Fruit fly (Drosophila melanogaster) whole organism, embryonic: ENCODE measurements around the gene CG10019.
A peak's percentile ranks its signal among the peaks of the same experiment; 100 is the strongest.

Experiments used
- Atf-2 ChIP-seq: fragments of 200-800 bp; sonication (Bioruptor generic); optimal IDR thresholded peaks from 2 replicates; lab custom pipeline; 2016; ENCODE audit warnings: missing biosample characterization, missing genetic modification characterization
- Awh ChIP-seq: fragments of 200-800 bp; sonication (Bioruptor generic); IDR thresholded peaks from 2 replicates; pipeline ENCODE4, ENCODE4 v1.3.6; 2022; ENCODE audit warnings: missing biosample characterization, missing genetic modification characterization
- B-H1 ChIP-seq: fragments of 200-800 bp; sonication (Bioruptor generic); IDR thresholded peaks from 3 replicates; pipeline ENCODE4 v1.3.6; 2022; ENCODE audit warnings: missing biosample characterization, missing genetic modification characterization
- CG10431 ChIP-seq: fragments of 200-800 bp; sonication (Bioruptor generic); optimal IDR thresholded peaks from 3 replicates; lab custom pipeline; 2018; ENCODE audit warnings: missing biosample characterization, mild to moderate bottlenecking, missing genetic modification characterization
- CG11085 ChIP-seq: fragments of 200-800 bp; sonication (Bioruptor generic); IDR thresholded peaks from 2 replicates; pipeline ENCODE4 v1.3.6; 2022; ENCODE audit warnings: missing biosample characterization, missing genetic modification characterization
- CG13123 ChIP-seq: fragments of 200-800 bp; sonication (Bioruptor generic); optimal IDR thresholded peaks from 2 replicates; lab custom pipeline; 2016; ENCODE audit warnings: missing biosample characterization, missing genetic modification characterization
- CG14050 ChIP-seq: fragments of 200-800 bp; sonication (Bioruptor generic); IDR thresholded peaks from 3 replicates; pipeline ENCODE4 v1.3.6; 2022; ENCODE audit warnings: missing biosample characterization, missing genetic modification characterization
- CG14667 ChIP-seq: fragments of 200-800 bp; sonication (Bioruptor generic); IDR thresholded peaks from 2 replicates; pipeline ENCODE4 v1.3.6; 2022; ENCODE audit warnings: missing biosample characterization, missing genetic modification characterization
- CG15601 ChIP-seq: fragments of 200-800 bp; sonication (Bioruptor generic); optimal IDR thresholded peaks from 3 replicates; lab custom pipeline; 2019; ENCODE audit warnings: missing biosample characterization, mild to moderate bottlenecking, missing genetic modification characterization, moderate library complexity
- CG17612 ChIP-seq: fragments of 200-800 bp; sonication (Bioruptor generic); IDR thresholded peaks from 2 replicates; pipeline ENCODE4 v1.3.6; 2022; ENCODE audit warnings: missing biosample characterization, missing genetic modification characterization
- CG2116 ChIP-seq: fragments of 200-800 bp; sonication (Bioruptor generic); optimal IDR thresholded peaks from 3 replicates; lab custom pipeline; 2018; ENCODE audit warnings: missing biosample characterization, mild to moderate bottlenecking, missing genetic modification characterization
- CG2202 ChIP-seq: fragments of 200-800 bp; sonication (Bioruptor generic); optimal IDR thresholded peaks from 2 replicates; lab custom pipeline; 2018; ENCODE audit warnings: missing biosample characterization, mild to moderate bottlenecking, missing genetic modification characterization
- CG2712 ChIP-seq: fragments of 200-800 bp; optimal IDR thresholded peaks from 3 replicates; lab custom pipeline; 2019; ENCODE audit warnings: missing biosample characterization, mild to moderate bottlenecking, missing genetic modification characterization, moderate library complexity
- CG3163 ChIP-seq: fragments of 200-800 bp; sonication (Bioruptor generic); optimal IDR thresholded peaks from 3 replicates; lab custom pipeline; 2016; ENCODE audit warnings: missing biosample characterization, missing genetic modification characterization
- CG32767 ChIP-seq: fragments of 200-800 bp; sonication (Bioruptor generic); IDR thresholded peaks from 2 replicates; pipeline ENCODE4 v1.3.6; 2022; ENCODE audit warnings: missing biosample characterization, missing genetic modification characterization
- CG3281 ChIP-seq: fragments of 200-800 bp; sonication (Bioruptor generic); optimal IDR thresholded peaks from 3 replicates; lab custom pipeline; 2017; ENCODE audit warnings: missing biosample characterization, mild to moderate bottlenecking, missing genetic modification characterization
- CG3726 ChIP-seq: fragments of 200-800 bp; sonication (Bioruptor generic); IDR thresholded peaks from 3 replicates; pipeline ENCODE4, ENCODE4 v1.3.6; 2022; ENCODE audit warnings: missing biosample characterization, missing genetic modification characterization
- CG3847 ChIP-seq: fragments of 200-800 bp; sonication (Bioruptor generic); IDR thresholded peaks from 2 replicates; pipeline ENCODE4 v1.3.6; 2022; ENCODE audit warnings: missing biosample characterization, missing genetic modification characterization
- CG4404 ChIP-seq: fragments of 200-800 bp; sonication (Bioruptor generic); IDR thresholded peaks from 2 replicates; pipeline ENCODE4 v1.3.6; 2022; ENCODE audit warnings: missing biosample characterization, missing genetic modification characterization
- CG4617 ChIP-seq: fragments of 200-800 bp; sonication (Bioruptor generic); optimal IDR thresholded peaks from 3 replicates; lab custom pipeline; 2016; ENCODE audit warnings: missing biosample characterization, missing genetic modification characterization, borderline replicate concordance
- CG6175 ChIP-seq: fragments of 200-800 bp; sonication (Bioruptor generic); IDR thresholded peaks from 3 replicates; pipeline ENCODE4 v1.3.6; 2022; ENCODE audit warnings: missing biosample characterization, missing genetic modification characterization
- CG6813 ChIP-seq: fragments of 200-800 bp; sonication (Bioruptor generic); optimal IDR thresholded peaks from 2 replicates; lab custom pipeline; 2017; ENCODE audit warnings: missing biosample characterization, missing genetic modification characterization, mild to moderate bottlenecking, moderate library complexity, missing genetic modification reagents
- CG8089 ChIP-seq: fragments of 200-800 bp; sonication (Bioruptor generic); optimal IDR thresholded peaks from 3 replicates; lab custom pipeline; 2016; ENCODE audit warnings: missing biosample characterization, missing genetic modification characterization
- CG8281 ChIP-seq: fragments of 200-800 bp; sonication (Bioruptor generic); optimal IDR thresholded peaks from 2 replicates; lab custom pipeline; 2018; ENCODE audit warnings: missing biosample characterization, mild to moderate bottlenecking, missing genetic modification characterization, moderate library complexity
- CG9817 ChIP-seq: fragments of 200-800 bp; sonication (Bioruptor generic); optimal IDR thresholded peaks from 2 replicates; lab custom pipeline; 2018; ENCODE audit warnings: missing biosample characterization, mild to moderate bottlenecking, missing genetic modification characterization, moderate library complexity
- CoRest ChIP-seq: fragments of 200-800 bp; sonication (Bioruptor generic); optimal IDR thresholded peaks from 3 replicates; lab custom pipeline; 2018; ENCODE audit warnings: missing biosample characterization, mild to moderate bottlenecking, missing genetic modification characterization, moderate library complexity
- Dek ChIP-seq: fragments of 200-800 bp; sonication (Bioruptor generic); optimal IDR thresholded peaks from 3 replicates; lab custom pipeline; 2019; ENCODE audit warnings: missing biosample characterization, mild to moderate bottlenecking, missing genetic modification characterization, moderate library complexity
- Dfd ChIP-seq, 2 experiments: fragments of >200 bp; optimal IDR thresholded peaks; 2 replicates each; lab custom pipeline; 2017; ENCODE audit warnings: missing biosample characterization in 2 of 2, missing genetic modification characterization in 2 of 2
- Dip3 ChIP-seq: fragments of 200-800 bp; sonication (Bioruptor generic); optimal IDR thresholded peaks from 3 replicates; lab custom pipeline; 2016; ENCODE audit warnings: missing biosample characterization, missing genetic modification characterization
- Ets65A ChIP-seq: fragments of 200-800 bp; sonication (Bioruptor generic); peaks from one replicate; lab custom pipeline; 2016; ENCODE audit warnings: missing biosample characterization, missing genetic modification characterization
- Hr39 ChIP-seq: fragments of >200 bp; optimal IDR thresholded peaks from 2 replicates; lab custom pipeline; 2017
- Jarid2 ChIP-seq: fragments of 200-800 bp; sonication (Bioruptor generic); optimal IDR thresholded peaks from 3 replicates; lab custom pipeline; 2017; ENCODE audit warnings: mild to moderate bottlenecking, missing biosample characterization, missing genetic modification reagents, missing genetic modification characterization
- Kr ChIP-seq: fragments of 200-800 bp; sonication (Bioruptor generic); optimal IDR thresholded peaks from 2 replicates; lab custom pipeline; 2017; ENCODE audit warnings: missing biosample characterization, mild to moderate bottlenecking, missing genetic modification characterization
- MBD-R2 ChIP-seq: fragments of 200-800 bp; sonication (Bioruptor generic); IDR thresholded peaks from 2 replicates; pipeline ENCODE4 v1.3.6; 2022; ENCODE audit warnings: missing biosample characterization, missing genetic modification characterization
- Mrtf ChIP-seq: fragments of 200-800 bp; sonication (Bioruptor generic); IDR thresholded peaks from 3 replicates; pipeline ENCODE4 v1.3.6; 2022; ENCODE audit warnings: missing biosample characterization, missing genetic modification characterization
- Nf-YA ChIP-seq: fragments of 200-800 bp; sonication (Bioruptor generic); IDR thresholded peaks from 2 replicates; pipeline ENCODE4 v1.3.6; 2022; ENCODE audit warnings: missing biosample characterization, missing genetic modification characterization
- Optix ChIP-seq: fragments of 200-800 bp; sonication (Bioruptor generic); IDR thresholded peaks from 3 replicates; pipeline ENCODE4 v1.3.6; 2022; ENCODE audit warnings: missing biosample characterization, missing genetic modification characterization
- Rfx ChIP-seq: fragments of 200-800 bp; sonication (Bioruptor generic); IDR thresholded peaks from 2 replicates; pipeline ENCODE4 v1.3.6; 2022; ENCODE audit warnings: missing biosample characterization, missing genetic modification characterization
- TFAM ChIP-seq: fragments of 200-800 bp; sonication (Bioruptor generic); optimal IDR thresholded peaks from 2 replicates; lab custom pipeline; 2017; ENCODE audit warnings: missing biosample characterization, missing genetic modification characterization, inconsistent platforms
- abd-A ChIP-seq: fragments of 200-800 bp; sonication (Bioruptor generic); optimal IDR thresholded peaks from 3 replicates; lab custom pipeline; 2019; ENCODE audit warnings: missing biosample characterization, mild to moderate bottlenecking, missing genetic modification characterization, moderate library complexity
- ato ChIP-seq: fragments of 200-800 bp; sonication (Bioruptor generic); IDR thresholded peaks from 2 replicates; pipeline ENCODE4 v1.3.6; 2022; ENCODE audit warnings: missing biosample characterization, missing genetic modification characterization; ENCODE audit not compliant: partially characterized antibody
- bowl ChIP-seq: fragments of 200-800 bp; sonication (Bioruptor generic); IDR thresholded peaks from 2 replicates; pipeline ENCODE4 v1.3.6; 2022; ENCODE audit warnings: missing biosample characterization, missing genetic modification characterization
- bsh ChIP-seq, 2 experiments: fragments of 200-800 bp; sonication (Bioruptor generic); optimal IDR thresholded peaks; 2 replicates each; lab custom pipeline; 2017 to 2018; ENCODE audit warnings: mild to moderate bottlenecking in 2 of 2, missing biosample characterization in 2 of 2, missing genetic modification characterization in 2 of 2, moderate library complexity in 1 of 2
- da ChIP-seq: fragments of 200-800 bp; sonication (Bioruptor generic); optimal IDR thresholded peaks from 2 replicates; lab custom pipeline; 2016; ENCODE audit warnings: missing biosample characterization, missing genetic modification characterization
- fd64A ChIP-seq: fragments of 200-800 bp; sonication (Bioruptor generic); optimal IDR thresholded peaks from 3 replicates; lab custom pipeline; 2018; ENCODE audit warnings: missing biosample characterization, mild to moderate bottlenecking, missing genetic modification characterization
- gcm ChIP-seq: fragments of 200-800 bp; sonication (Bioruptor generic); optimal IDR thresholded peaks from 2 replicates; lab custom pipeline; 2019; ENCODE audit warnings: missing biosample characterization, mild to moderate bottlenecking, missing genetic modification characterization, moderate library complexity
- gcm2 ChIP-seq: fragments of 200-800 bp; sonication (Bioruptor generic); optimal IDR thresholded peaks from 2 replicates; lab custom pipeline; 2016; ENCODE audit warnings: missing biosample characterization, missing genetic modification characterization
- her ChIP-seq: fragments of 200-800 bp; sonication (Bioruptor generic); optimal IDR thresholded peaks from 2 replicates; lab custom pipeline; 2016; ENCODE audit warnings: missing biosample characterization, missing genetic modification characterization
- luna ChIP-seq: fragments of 200-800 bp; sonication (Bioruptor generic); optimal IDR thresholded peaks from 2 replicates; lab custom pipeline; 2016; ENCODE audit warnings: missing biosample characterization, missing genetic modification characterization
- oc ChIP-seq: fragments of 200-800 bp; sonication (Bioruptor generic); optimal IDR thresholded peaks from 2 replicates; lab custom pipeline; 2018; ENCODE audit warnings: missing biosample characterization, mild to moderate bottlenecking, missing genetic modification characterization, moderate library complexity
- odd ChIP-seq: fragments of 200-800 bp; sonication (Bioruptor generic); optimal IDR thresholded peaks from 2 replicates; lab custom pipeline; 2017; ENCODE audit warnings: missing biosample characterization, mild to moderate bottlenecking, missing genetic modification characterization
- slou ChIP-seq: fragments of 200-800 bp; sonication (Bioruptor generic); optimal IDR thresholded peaks from 3 replicates; lab custom pipeline; 2016; ENCODE audit warnings: missing biosample characterization, missing genetic modification characterization

Gene CG10019

dm6 chr2L:3786246-3786645 lies 56.0 kb downstream of the CG10019 start (continued):
- TF ChIP-seq CG4404 (GFP tag; lab: Robert Waterston, UW) (peak; percentile 53), CG2116 (GFP tag; lab: Kevin White, UChicago) (peak; percentile 35), Mrtf (GFP tag; lab: Robert Waterston, UW) (peak; percentile 89), Dip3 (GFP tag; lab: Kevin White, UChicago) (peak; percentile 19), ato (GFP tag; lab: Robert Waterston, UW) (no peak), Nf-YA (peak; percentile 79), CG13123 (GFP tag; lab: Kevin White, UChicago) (no peak), CG3163 (GFP tag; lab: Kevin White, UChicago) (peak; percentile 44), CG6813 (GFP tag; lab: Kevin White, UChicago) (no peak), Kr (GFP tag; lab: Kevin White, UChicago) (peak; percentile 55), CG9817 (peak; percentile 81), Rfx (GFP tag; lab: Robert Waterston, UW) (peak; percentile 94), MBD-R2 (peak; percentile 32; the same call in 1 of the 2 replicates), bowl (GFP tag; lab: Robert Waterston, UW) (peak; percentile 79), gcm2 (GFP tag; lab: Kevin White, UChicago) (peak; percentile 22), CG2202 (peak; percentile 50), Awh (peak; percentile 86), odd (GFP tag; lab: Kevin White, UChicago) (peak; percentile 30), CoRest (peak; percentile 64), CG3726 (GFP tag; lab: Robert Waterston, UW) (peak; percentile 77; the same call in 1 of the 3 replicates), Hr39 (lab: Kevin White, UChicago) (no peak), CG3281 (GFP tag; lab: Kevin White, UChicago) (no peak), CG6175 (GFP tag; lab: Robert Waterston, UW) (peak; percentile 54; the same call in 1 of the 3 replicates), CG3847 (GFP tag; lab: Robert Waterston, UW) (peak; percentile 74), gcm (peak; percentile 36), Dek (tag; lab: Kevin White, UChicago) (peak; percentile 77), oc (tag; lab: Kevin White, UChicago) (peak; percentile 5), Optix (GFP tag; lab: Robert Waterston, UW) (peak; percentile 77), luna (GFP tag; lab: Kevin White, UChicago) (no peak), her (peak; percentile 59), da (no peak), CG2712 (peak; percentile 69), CG10431 (GFP tag; lab: Kevin White, UChicago) (no peak), CG14667 (GFP tag; lab: Robert Waterston, UW) (peak; percentile 80), CG14050 (GFP tag; lab: Robert Waterston, UW) (peak; percentile 41; the same call in 2 of the 3 replicates), bsh (GFP tag; optimal IDR thresholded peaks at IDR 0.05; lab: Kevin White, UChicago) (peak in 1 of 2 experiments; percentile 78), CG32767 (no peak), CG8281 (tag; lab: Kevin White, UChicago) (no peak), CG17612 (peak; percentile 60; the same call in 1 of the 2 replicates), CG8089 (GFP tag; lab: Kevin White, UChicago) (peak; percentile 80), Atf-2 (GFP tag; lab: Kevin White, UChicago) (peak; percentile 74), Jarid2 (peak; percentile 20), slou (GFP tag; lab: Kevin White, UChicago) (no peak), CG4617 (GFP tag; lab: Kevin White, UChicago) (peak; percentile 69), B-H1 (peak; percentile 67; the same call in 2 of the 3 replicates), TFAM (GFP tag; lab: Kevin White, UChicago) (no peak), fd64A (GFP tag; lab: Kevin White, UChicago) (no peak), Ets65A (GFP tag; lab: Kevin White, UChicago) (peak; percentile 94), CG11085 (GFP tag; lab: Robert Waterston, UW) (peak; percentile 77), CG15601 (tag; lab: Kevin White, UChicago) (peak; percentile 60), abd-A (tag; lab: Kevin White, UChicago) (no peak), Dfd (GFP tag; optimal IDR thresholded peaks at IDR 0.05; lab: Kevin White, UChicago) (no peak)
